Worm (Caenorhabditis elegans) whole organism, L1 larva: ENCODE measurements around the gene Y64G10A.2.
A peak's percentile ranks its signal among the peaks of the same experiment; 100 is the strongest.

Experiments
- C04F5.9 ChIP-seq: sonication (generic microtip); optimal IDR thresholded peaks from 2 replicates; lab custom pipeline; 2016; ENCODE audit warnings: missing genetic modification characterization, missing compliant biosample characterization
- C16A3.4 ChIP-seq: fragments of 150-350 bp; optimal IDR thresholded peaks from 2 replicates; lab custom pipeline; 2014; ENCODE audit warnings: missing biosample characterization, missing genetic modification characterization
- C34B4.2 ChIP-seq: sonication (generic microtip); optimal IDR thresholded peaks from 2 replicates; lab custom pipeline; 2017; ENCODE audit warnings: mild to moderate bottlenecking, missing genetic modification characterization, missing compliant biosample characterization
- F16B12.6 ChIP-seq: fragments of 150-350 bp; optimal IDR thresholded peaks from 2 replicates; lab custom pipeline; 2014; ENCODE audit warnings: missing biosample characterization, missing genetic modification characterization
- alr-1 ChIP-seq: fragments of 200-800 bp; sonication (Bioruptor generic); optimal IDR thresholded peaks from 2 replicates; lab custom pipeline; 2018; ENCODE audit warnings: borderline replicate concordance, mild to moderate bottlenecking, missing genetic modification characterization, missing compliant biosample characterization
- aly-2 ChIP-seq: fragments of 150-350 bp; optimal IDR thresholded peaks from 2 replicates; lab custom pipeline; 2014; ENCODE audit warnings: missing biosample characterization, missing genetic modification characterization
- ama-1 ChIP-seq: fragments of 150-350 bp; optimal IDR thresholded peaks from 2 replicates; lab custom pipeline; 2014
- blmp-1 ChIP-seq: fragments of 150-350 bp; optimal IDR thresholded peaks from 2 replicates; lab custom pipeline; 2014; ENCODE audit warnings: missing biosample characterization, missing genetic modification characterization
- ceh-63 ChIP-seq: fragments of 200-800 bp; sonication (Bioruptor generic); optimal IDR thresholded peaks from 2 replicates; lab custom pipeline; 2018; ENCODE audit warnings: mild to moderate bottlenecking, missing genetic modification characterization, missing compliant biosample characterization
- ceh-8 ChIP-seq: fragments of 200-800 bp; sonication (Bioruptor generic); optimal IDR thresholded peaks from 2 replicates; lab custom pipeline; 2018; ENCODE audit warnings: mild to moderate bottlenecking, missing genetic modification characterization, moderate library complexity, missing compliant biosample characterization
- ceh-88 ChIP-seq: fragments of 200-800 bp; sonication (Bioruptor generic); IDR thresholded peaks from 2 replicates; pipeline ENCODE4 v1.3.6; 2022; ENCODE audit warnings: missing genetic modification characterization, missing compliant biosample characterization
- dpl-1 ChIP-seq, 3 experiments: fragments of 150-350 bp in 2 of 3; sonication (generic microtip) in 1 of 3; optimal IDR thresholded peaks; 2 replicates each; lab custom pipeline; 2014 to 2017; ENCODE audit warnings: missing biosample characterization in 3 of 3, missing genetic modification characterization in 3 of 3, missing genetic modification reagents in 3 of 3
- efl-1 ChIP-seq, 4 experiments: fragments of 150-350 bp; optimal IDR thresholded peaks in 3 of 4; peaks in 1 of 4; 1 replicate in 1 of 4; 2 replicates in 3 of 4; lab custom pipeline; 2014; ENCODE audit warnings: missing biosample characterization in 2 of 4, missing genetic modification characterization in 2 of 4, missing genetic modification reagents in 2 of 4
- efl-3 ChIP-seq: fragments of 200-800 bp; sonication (Bioruptor generic); optimal IDR thresholded peaks from 2 replicates; lab custom pipeline; 2018; ENCODE audit warnings: mild to moderate bottlenecking, missing genetic modification characterization, missing compliant biosample characterization
- egl-13 ChIP-seq: sonication (generic microtip); optimal IDR thresholded peaks from 2 replicates; lab custom pipeline; 2016; ENCODE audit warnings: missing genotype, missing genetic modification reagents, missing genetic modification characterization, missing compliant biosample characterization
- egl-27 ChIP-seq, 2 experiments: fragments of 150-350 bp in 1 of 2; sonication (generic microtip); optimal IDR thresholded peaks; 3 replicates each; lab custom pipeline; 2017 to 2018; ENCODE audit warnings: missing biosample characterization in 2 of 2, missing genetic modification characterization in 2 of 2, missing genetic modification reagents in 2 of 2
- elt-2 ChIP-seq: sonication (generic microtip); optimal IDR thresholded peaks from 2 replicates; lab custom pipeline; 2016; ENCODE audit warnings: missing genetic modification characterization, mild to moderate bottlenecking, inconsistent platforms, missing compliant biosample characterization, missing genetic modification reagents
- ets-5 ChIP-seq: fragments of 200-800 bp; sonication (Bioruptor generic); IDR thresholded peaks from 2 replicates; pipeline ENCODE4 v1.3.6; 2022; ENCODE audit warnings: missing genetic modification characterization, missing compliant biosample characterization
- fkh-4 ChIP-seq: sonication (generic microtip); optimal IDR thresholded peaks from 2 replicates; lab custom pipeline; 2016; ENCODE audit warnings: missing compliant biosample characterization, missing genetic modification characterization, borderline replicate concordance
- fos-1 ChIP-seq: fragments of 150-350 bp; optimal IDR thresholded peaks from 2 replicates; lab custom pipeline; 2014; ENCODE audit warnings: missing biosample characterization, missing genetic modification characterization
- isw-1 ChIP-seq: fragments of 200-800 bp; sonication (Bioruptor generic); IDR thresholded peaks from 2 replicates; pipeline ENCODE4 v1.3.6; 2022; ENCODE audit warnings: missing genetic modification characterization, missing compliant biosample characterization
- jun-1 ChIP-seq: fragments of 150-350 bp; optimal IDR thresholded peaks from 2 replicates; lab custom pipeline; 2014; ENCODE audit warnings: missing biosample characterization, missing genetic modification reagents, missing genetic modification characterization
- lin-13 ChIP-seq: fragments of 150-350 bp; optimal IDR thresholded peaks from 2 replicates; lab custom pipeline; 2014; ENCODE audit warnings: missing biosample characterization, missing genetic modification reagents, missing genetic modification characterization
- lin-14 ChIP-seq: fragments of 200-800 bp; sonication (Bioruptor generic); optimal IDR thresholded peaks from 2 replicates; lab custom pipeline; 2018; ENCODE audit warnings: mild to moderate bottlenecking, missing genetic modification characterization, moderate library complexity, missing compliant biosample characterization
- lin-35 ChIP-seq, 2 experiments: fragments of 150-350 bp; optimal IDR thresholded peaks; 2 replicates each; lab custom pipeline; 2014; ENCODE audit warnings: missing biosample characterization in 2 of 2, missing genetic modification characterization in 2 of 2, missing genetic modification reagents in 2 of 2
- mab-9 ChIP-seq: fragments of 200-800 bp; sonication (Bioruptor generic); IDR thresholded peaks from 2 replicates; pipeline ENCODE4 v1.3.6; 2022; ENCODE audit warnings: missing genetic modification reagents, missing genetic modification characterization, missing compliant biosample characterization
- mef-2 ChIP-seq: fragments of 150-350 bp; optimal IDR thresholded peaks from 2 replicates; lab custom pipeline; 2014; ENCODE audit warnings: missing biosample characterization, missing genetic modification characterization
- mep-1 ChIP-seq: fragments of 150-350 bp; optimal IDR thresholded peaks from 2 replicates; lab custom pipeline; 2014; ENCODE audit warnings: missing biosample characterization, missing genetic modification characterization
- nhr-11 ChIP-seq: fragments of 150-350 bp; optimal IDR thresholded peaks from 2 replicates; lab custom pipeline; 2014; ENCODE audit warnings: missing biosample characterization, missing genetic modification characterization
- nhr-12 ChIP-seq: sonication (generic microtip); optimal IDR thresholded peaks from 2 replicates; lab custom pipeline; 2017; ENCODE audit warnings: missing biosample characterization, missing genetic modification characterization
- nhr-19 ChIP-seq: fragments of 200-800 bp; sonication (Bioruptor generic); conservative IDR thresholded peaks from 2 replicates; pipeline ENCODE4 v1.3.6; 2022; ENCODE audit warnings: missing genetic modification characterization, missing compliant biosample characterization
- nhr-28 ChIP-seq: fragments of 150-350 bp; optimal IDR thresholded peaks from 2 replicates; lab custom pipeline; 2014; ENCODE audit warnings: missing biosample characterization, missing genetic modification characterization
- nhr-47 ChIP-seq: sonication (generic microtip); optimal IDR thresholded peaks from 2 replicates; lab custom pipeline; 2016; ENCODE audit warnings: mild to moderate bottlenecking, missing genetic modification characterization, moderate library complexity, missing compliant biosample characterization
- nhr-71 ChIP-seq: sonication (generic microtip); optimal IDR thresholded peaks from 2 replicates; lab custom pipeline; 2016; ENCODE audit warnings: mild to moderate bottlenecking, missing genetic modification characterization, moderate library complexity, missing compliant biosample characterization
- nhr-76 ChIP-seq: sonication (generic microtip); optimal IDR thresholded peaks from 2 replicates; lab custom pipeline; 2017; ENCODE audit warnings: missing biosample characterization, missing genetic modification characterization
- nhr-77 ChIP-seq: fragments of 150-350 bp; optimal IDR thresholded peaks from 2 replicates; lab custom pipeline; 2014; ENCODE audit warnings: missing biosample characterization, missing genetic modification characterization
- nhr-84 ChIP-seq: sonication (generic microtip); optimal IDR thresholded peaks from 2 replicates; lab custom pipeline; 2017; ENCODE audit warnings: missing biosample characterization, missing genetic modification characterization
- nhr-90 ChIP-seq: sonication (generic microtip); optimal IDR thresholded peaks from 2 replicates; lab custom pipeline; 2016; ENCODE audit warnings: mild to moderate bottlenecking, missing genetic modification characterization, missing compliant biosample characterization; ENCODE audit not compliant: poor library complexity
- pqm-1 ChIP-seq: sonication (generic microtip); optimal IDR thresholded peaks from 3 replicates; lab custom pipeline; 2017; ENCODE audit warnings: missing biosample characterization, missing genetic modification characterization
- rnt-1 ChIP-seq: sonication (generic microtip); optimal IDR thresholded peaks from 2 replicates; lab custom pipeline; 2016; ENCODE audit warnings: mild to moderate bottlenecking, missing genetic modification characterization, moderate library complexity, missing compliant biosample characterization
- skn-1 ChIP-seq: fragments of 150-350 bp; optimal IDR thresholded peaks from 2 replicates; lab custom pipeline; 2014; ENCODE audit warnings: missing biosample characterization, missing genetic modification characterization
- snu-23 ChIP-seq: sonication (generic microtip); optimal IDR thresholded peaks from 2 replicates; lab custom pipeline; 2016; ENCODE audit warnings: missing genetic modification characterization, missing compliant biosample characterization
- sptf-1 ChIP-seq: fragments of 150-350 bp; optimal IDR thresholded peaks from 2 replicates; lab custom pipeline; 2014; ENCODE audit warnings: missing biosample characterization, missing genetic modification characterization
- swsn-7 ChIP-seq: sonication (generic microtip); optimal IDR thresholded peaks from 2 replicates; lab custom pipeline; 2016; ENCODE audit warnings: missing genetic modification characterization, missing compliant biosample characterization
- tlp-1 ChIP-seq: fragments of 150-350 bp; optimal IDR thresholded peaks from 2 replicates; lab custom pipeline; 2014; ENCODE audit warnings: missing biosample characterization, missing genetic modification characterization
- unc-62 ChIP-seq: fragments of 150-350 bp; optimal IDR thresholded peaks from 2 replicates; lab custom pipeline; 2014; ENCODE audit warnings: missing biosample characterization, missing genetic modification reagents, missing genetic modification characterization
- unc-86 ChIP-seq: sonication (generic microtip); optimal IDR thresholded peaks from 2 replicates; lab custom pipeline; 2016; ENCODE audit warnings: missing genetic modification characterization, missing compliant biosample characterization
- zag-1 ChIP-seq: fragments of 150-350 bp; optimal IDR thresholded peaks from 2 replicates; lab custom pipeline; 2014; ENCODE audit warnings: missing biosample characterization, missing genetic modification characterization
- zip-4 ChIP-seq: fragments of 200-800 bp; sonication (Bioruptor generic); optimal IDR thresholded peaks from 2 replicates; lab custom pipeline; 2018; ENCODE audit warnings: mild to moderate bottlenecking, missing genetic modification characterization, moderate library complexity, missing compliant biosample characterization

Gene Y64G10A.2

DNA sequence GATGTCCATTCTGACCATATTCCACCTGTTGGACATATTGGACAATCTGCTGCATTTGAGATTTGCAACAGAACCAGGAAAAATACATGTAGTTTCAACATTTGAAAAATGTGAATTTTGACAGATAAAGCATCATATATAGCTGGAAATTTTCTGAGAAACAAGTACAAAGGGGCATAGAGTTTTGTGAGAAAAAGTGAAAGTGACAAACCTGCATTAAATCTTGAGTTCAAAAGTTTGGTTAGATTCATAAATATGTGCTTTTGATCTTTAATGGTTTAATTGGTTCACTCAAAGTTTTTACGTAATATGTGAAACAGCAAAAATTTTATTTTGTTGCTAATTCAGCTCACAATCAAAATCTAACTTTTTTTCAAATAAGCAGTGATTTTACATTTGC lies 16.2 kb downstream of the Y64G10A.2 start, which contains the start of gene F02H6.7:
TSS of gene F02H6.7 (minus strand) at position 101 of the 400 bp plus-strand sequence.
- TF ChIP-seq lin-35 (GFP tag; optimal IDR thresholded peaks at IDR 0.05; lab: Kevin White, UChicago), result no peak

ce11 chrIV:14227138-14227537 lies 17.1 kb downstream of the Y64G10A.2 start:
- no peak for TF ChIP-seq mep-1 (tag; lab: Kevin White, UChicago)
- TF ChIP-seq, all 84 proteins: peak for 0

DNA sequence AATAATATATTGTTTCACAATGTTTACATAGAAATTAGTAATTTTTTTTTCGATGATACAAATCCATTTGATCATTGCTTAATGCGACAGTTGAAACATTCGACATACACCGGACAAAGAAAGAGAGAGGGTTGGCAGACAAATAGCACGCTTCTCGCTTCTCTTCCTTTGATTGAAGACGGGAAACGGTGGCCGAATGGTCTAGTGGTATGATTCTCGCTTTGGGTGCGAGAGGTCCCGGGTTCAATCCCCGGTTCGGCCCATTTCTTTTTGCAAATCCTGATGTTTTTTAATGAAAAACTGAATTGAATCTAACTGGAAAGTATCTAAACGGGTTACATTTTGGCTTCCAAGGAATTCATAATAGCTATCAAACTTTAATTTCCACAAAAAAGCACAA lies 19.3 kb downstream of the Y64G10A.2 start:
- TF ChIP-seq lin-13, result peak; percentile 8
- TF ChIP-seq egl-27 (tag; optimal IDR thresholded peaks at IDR 0.05; lab: Kevin White, UChicago), result no peak
- no peak for TF ChIP-seq mef-2 (tag; lab: Kevin White, UChicago)
- no peak for TF ChIP-seq lin-14 (GFP tag; lab: Kevin White, UChicago)
- TF ChIP-seq nhr-12 (tag; lab: Kevin White, UChicago), result no peak
- TF ChIP-seq tlp-1 (tag; lab: Kevin White, UChicago), result no peak
- no peak for TF ChIP-seq unc-86 (tag; lab: Kevin White, UChicago)
- no peak for TF ChIP-seq mab-9 (GFP tag; lab: Robert Waterston, UW)
- no peak for TF ChIP-seq nhr-76 (tag; lab: Kevin White, UChicago)
- peak in 1 of 3 experiments; percentile 25 for TF ChIP-seq dpl-1 (GFP tag; optimal IDR thresholded peaks at IDR 0.05; lab: Kevin White, UChicago)
- no peak for TF ChIP-seq nhr-77 (tag; lab: Kevin White, UChicago)
- no peak for TF ChIP-seq pqm-1 (tag; lab: Kevin White, UChicago)
- no peak for TF ChIP-seq nhr-71
- peak; percentile 4 for TF ChIP-seq swsn-7 (tag; lab: Kevin White, UChicago)
- no peak for TF ChIP-seq ceh-88
- TF ChIP-seq lin-35 (GFP tag; optimal IDR thresholded peaks at IDR 0.05; lab: Kevin White, UChicago), result peak; percentile 18 to 68
- TF ChIP-seq skn-1, result peak; percentile 5
- TF ChIP-seq isw-1, result no peak
- TF ChIP-seq elt-2, result no peak
- no peak for TF ChIP-seq egl-13 (tag; lab: Kevin White, UChicago)
- TF ChIP-seq nhr-11 (tag; lab: Kevin White, UChicago), result no peak
- TF ChIP-seq nhr-28 (tag; lab: Kevin White, UChicago), result no peak
- TF ChIP-seq ceh-8 (GFP tag; lab: Kevin White, UChicago), result no peak
- TF ChIP-seq ceh-63 (GFP tag; lab: Kevin White, UChicago), result no peak
- TF ChIP-seq F16B12.6, result no peak
- no peak for TF ChIP-seq blmp-1 (tag; lab: Kevin White, UChicago)
- no peak for TF ChIP-seq aly-2
- TF ChIP-seq fos-1 (tag; lab: Kevin White, UChicago), result no peak
- peak; percentile 34 for TF ChIP-seq nhr-19
- no peak for TF ChIP-seq zip-4 (GFP tag; lab: Kevin White, UChicago)
- no peak for TF ChIP-seq jun-1 (tag; lab: Kevin White, UChicago)
- TF ChIP-seq alr-1, result no peak
- no peak for TF ChIP-seq efl-3 (GFP tag; lab: Kevin White, UChicago)
- no peak for TF ChIP-seq fkh-4 (tag; lab: Kevin White, UChicago)
- no peak for TF ChIP-seq unc-62 (GFP tag; lab: Kevin White, UChicago)
- peak; percentile 55 for TF ChIP-seq C16A3.4 (tag; lab: Kevin White, UChicago)
- TF ChIP-seq ets-5 (GFP tag; lab: Robert Waterston, UW), result no peak
- TF ChIP-seq nhr-90 (tag; lab: Kevin White, UChicago), result peak; percentile 39
- TF ChIP-seq zag-1 (tag; lab: Kevin White, UChicago), result no peak
- no peak for TF ChIP-seq ama-1
- TF ChIP-seq C34B4.2 (tag; lab: Kevin White, UChicago), result no peak
- peak; percentile 63 for TF ChIP-seq rnt-1 (tag; lab: Kevin White, UChicago)
- TF ChIP-seq nhr-84 (tag; lab: Kevin White, UChicago), result no peak
- peak; percentile 31 for TF ChIP-seq nhr-47 (tag; lab: Kevin White, UChicago)
- TF ChIP-seq efl-1 (optimal IDR thresholded peaks at IDR 0.05; lab: Kevin White, UChicago), result peak; percentile 10 to 38
- peak in 1 of 2 experiments; percentile 31 for TF ChIP-seq efl-1 (GFP tag; optimal IDR thresholded peaks at IDR 0.05 in 1 of 2; lab: Kevin White, UChicago)
- TF ChIP-seq C04F5.9 (tag; lab: Kevin White, UChicago), result no peak
- no peak for TF ChIP-seq sptf-1
- TF ChIP-seq snu-23 (GFP tag; lab: Kevin White, UChicago), result peak; percentile 66
